Worm (Caenorhabditis elegans) whole organism, L2 larva: Measurements from ENCODE around the gene F44E5.5.
"Not testable (repeated sequence)": the region's sequence is repeated elsewhere in the genome, so short reads cannot be mapped to it uniquely, and the experiment has no call there.

Experiments used
- C34F6.9 ChIP-seq: fragments of 150-350 bp; optimal IDR thresholded peaks from 2 replicates; lab custom pipeline; 2014; ENCODE audit warnings: missing biosample characterization, missing genetic modification characterization
- F13H6.1 ChIP-seq: sonication (generic microtip); optimal IDR thresholded peaks from 2 replicates; lab custom pipeline; 2016; ENCODE audit warnings: missing genetic modification characterization, missing compliant biosample characterization
- R02D3.7 ChIP-seq: fragments of 150-350 bp; optimal IDR thresholded peaks from 2 replicates; lab custom pipeline; 2014; ENCODE audit warnings: missing biosample characterization, missing genetic modification characterization
- Y55F3AM.14 ChIP-seq: fragments of 200-800 bp; sonication (Bioruptor generic); optimal IDR thresholded peaks from 2 replicates; lab custom pipeline; 2018; ENCODE audit warnings: mild to moderate bottlenecking, missing genetic modification characterization, missing compliant biosample characterization
- blmp-1 ChIP-seq: sonication (generic microtip); optimal IDR thresholded peaks from 2 replicates; lab custom pipeline; 2017; ENCODE audit warnings: missing genetic modification characterization, mild to moderate bottlenecking, missing compliant biosample characterization, antibody characterized with exemption, moderate library complexity; ENCODE audit not compliant: insufficient read depth
- ceh-82 ChIP-seq: fragments of 150-350 bp; optimal IDR thresholded peaks from 2 replicates; lab custom pipeline; 2014; ENCODE audit warnings: missing biosample characterization, missing genetic modification characterization
- crh-2 ChIP-seq: sonication (generic microtip); optimal IDR thresholded peaks from 2 replicates; lab custom pipeline; 2017; ENCODE audit warnings: missing biosample characterization, missing genetic modification characterization
- egl-27 ChIP-seq: sonication (generic microtip); optimal IDR thresholded peaks from 3 replicates; lab custom pipeline; 2017; ENCODE audit warnings: missing biosample characterization, missing genetic modification reagents, missing genetic modification characterization
- fos-1 ChIP-seq: fragments of 150-350 bp; optimal IDR thresholded peaks from 2 replicates; lab custom pipeline; 2014; ENCODE audit warnings: missing biosample characterization, missing genetic modification characterization
- gmeb-1 ChIP-seq: fragments of 150-350 bp; optimal IDR thresholded peaks from 2 replicates; lab custom pipeline; 2014; ENCODE audit warnings: missing biosample characterization, missing genetic modification characterization
- lin-11 ChIP-seq: fragments of 150-350 bp; sonication (generic microtip); optimal IDR thresholded peaks from 2 replicates; lab custom pipeline; 2014; ENCODE audit warnings: missing biosample characterization, missing genetic modification characterization, inconsistent platforms, mixed read lengths
- lin-13 ChIP-seq: fragments of 150-350 bp; optimal IDR thresholded peaks from 2 replicates; lab custom pipeline; 2014; ENCODE audit warnings: missing biosample characterization, missing genetic modification reagents, missing genetic modification characterization
- lsy-2 ChIP-seq, 2 experiments: fragments of 150-350 bp in 1 of 2; sonication (generic microtip) in 1 of 2; optimal IDR thresholded peaks; 2 replicates each; lab custom pipeline; 2014 to 2017; ENCODE audit warnings: missing biosample characterization in 2 of 2, missing genetic modification characterization in 2 of 2
- mab-5 ChIP-seq: fragments of 150-350 bp; optimal IDR thresholded peaks from 2 replicates; lab custom pipeline; 2014; ENCODE audit warnings: missing biosample characterization, missing genetic modification characterization
- mdl-1 ChIP-seq, 2 experiments: fragments of 150-350 bp in 1 of 2; sonication (generic microtip) in 1 of 2; optimal IDR thresholded peaks; 2 replicates each; lab custom pipeline; 2017; ENCODE audit warnings: missing biosample characterization in 2 of 2, missing genetic modification characterization in 2 of 2
- nhr-10 ChIP-seq: sonication (generic microtip); optimal IDR thresholded peaks from 2 replicates; lab custom pipeline; 2017; ENCODE audit warnings: missing biosample characterization, missing genetic modification characterization
- nhr-129 ChIP-seq: fragments of 150-350 bp; optimal IDR thresholded peaks from 2 replicates; lab custom pipeline; 2014; ENCODE audit warnings: missing biosample characterization, missing genetic modification characterization
- nhr-21 ChIP-seq: fragments of 150-350 bp; optimal IDR thresholded peaks from 2 replicates; lab custom pipeline; 2014; ENCODE audit warnings: missing biosample characterization, missing genetic modification characterization
- nhr-237 ChIP-seq: fragments of 150-350 bp; optimal IDR thresholded peaks from 2 replicates; lab custom pipeline; 2014; ENCODE audit warnings: missing biosample characterization, missing genetic modification characterization
- nhr-25 ChIP-seq: fragments of 150-350 bp; sonication (generic microtip); optimal IDR thresholded peaks from 3 replicates; lab custom pipeline; 2014; ENCODE audit warnings: missing biosample characterization, missing genetic modification characterization
- nhr-6 ChIP-seq: fragments of 150-350 bp; optimal IDR thresholded peaks from 2 replicates; lab custom pipeline; 2014; ENCODE audit warnings: missing biosample characterization, missing genetic modification characterization
- nhr-77 ChIP-seq: fragments of 150-350 bp; optimal IDR thresholded peaks from 2 replicates; lab custom pipeline; 2014; ENCODE audit warnings: missing biosample characterization, missing genetic modification characterization
- sem-4 ChIP-seq: fragments of 150-350 bp; optimal IDR thresholded peaks from 2 replicates; lab custom pipeline; 2014; ENCODE audit warnings: missing biosample characterization, missing genetic modification reagents, missing genetic modification characterization
- sma-3 ChIP-seq: sonication (generic microtip); optimal IDR thresholded peaks from 2 replicates; lab custom pipeline; 2016; ENCODE audit warnings: missing genetic modification reagents, missing genetic modification characterization, missing compliant biosample characterization
- sma-9 ChIP-seq, 2 experiments: fragments of 150-350 bp in 1 of 2; sonication (generic microtip) in 1 of 2; optimal IDR thresholded peaks; 2 replicates each; lab custom pipeline; 2014 to 2016; ENCODE audit warnings: missing genetic modification characterization in 2 of 2, mild to moderate bottlenecking in 1 of 2, missing biosample characterization in 1 of 2, missing compliant biosample characterization in 1 of 2, missing genetic modification reagents in 1 of 2, moderate library complexity in 1 of 2
- snpc-4 ChIP-seq: fragments of 150-350 bp; optimal IDR thresholded peaks from 2 replicates; lab custom pipeline; 2014; ENCODE audit warnings: missing biosample characterization, missing genetic modification characterization
- unc-39 ChIP-seq: fragments of 150-350 bp; optimal IDR thresholded peaks from 2 replicates; lab custom pipeline; 2014; ENCODE audit warnings: missing biosample characterization, missing genetic modification characterization
- unc-55 ChIP-seq: fragments of 150-350 bp; sonication (generic microtip); optimal IDR thresholded peaks from 3 replicates; lab custom pipeline; 2014; ENCODE audit warnings: missing biosample characterization, missing genetic modification reagents, missing genetic modification characterization
- unc-62 ChIP-seq: fragments of 150-350 bp; optimal IDR thresholded peaks from 2 replicates; lab custom pipeline; 2014; ENCODE audit warnings: missing biosample characterization, missing genetic modification reagents, missing genetic modification characterization
- zag-1 ChIP-seq: fragments of 150-350 bp; optimal IDR thresholded peaks from 2 replicates; lab custom pipeline; 2014; ENCODE audit warnings: missing biosample characterization, missing genetic modification characterization
- ztf-1 ChIP-seq: fragments of 200-800 bp; sonication (Bioruptor generic); conservative IDR thresholded peaks from 2 replicates; pipeline ENCODE4 v1.3.6; 2022; ENCODE audit warnings: missing genetic modification characterization, missing compliant biosample characterization
- ztf-11 ChIP-seq: sonication (generic microtip); optimal IDR thresholded peaks from 2 replicates; lab custom pipeline; 2017; ENCODE audit warnings: missing biosample characterization, missing genetic modification characterization
- ztf-4 ChIP-seq: fragments of 150-350 bp; optimal IDR thresholded peaks from 2 replicates; lab custom pipeline; 2014; ENCODE audit warnings: missing biosample characterization, missing genetic modification characterization

Gene F44E5.5

ce11 chrII:11759277-11759676 is at the start of gene F44E5.5, which contains the start of gene F44E5.4:
TSS of gene F44E5.5 (plus strand) at chrII:11759662.
TSS of gene F44E5.4 (minus strand) at chrII:11759311.
- TF ChIP-seq lsy-2 (tag; optimal IDR thresholded peaks at IDR 0.05; lab: Kevin White, UChicago) (peak; percentile 84 to 88), C34F6.9 (tag; lab: Kevin White, UChicago) (peak; percentile 85), mdl-1 (tag; optimal IDR thresholded peaks at IDR 0.05; lab: Kevin White, UChicago) (peak in 1 of 2 experiments; percentile 29), R02D3.7 (tag; lab: Kevin White, UChicago) (peak; percentile 21), Y55F3AM.14 (peak; percentile 97), nhr-6 (tag; lab: Kevin White, UChicago) (peak; percentile 70), ceh-82 (tag; lab: Kevin White, UChicago) (peak; percentile 5), nhr-129 (peak; percentile 68), ztf-4 (peak; percentile 79), sem-4 (peak; percentile 79), crh-2 (tag; lab: Kevin White, UChicago) (peak; percentile 91), nhr-25 (tag; lab: Kevin White, UChicago) (peak; percentile 87), ztf-1 (GFP tag; lab: Robert Waterston, UW) (peak; percentile 98), fos-1 (tag; lab: Kevin White, UChicago) (peak; percentile 32), gmeb-1 (peak; percentile 76), sma-9 (GFP tag; optimal IDR thresholded peaks at IDR 0.05; lab: Kevin White, UChicago) (peak; percentile 84), unc-55 (GFP tag; lab: Kevin White, UChicago) (peak; percentile 58), unc-62 (GFP tag; lab: Kevin White, UChicago) (peak; percentile 18), egl-27 (peak; percentile 88), sma-3 (GFP tag; lab: Kevin White, UChicago) (peak; percentile 87), mab-5 (tag; lab: Kevin White, UChicago) (peak; percentile 26), ztf-11 (tag; lab: Kevin White, UChicago) (peak; percentile 54), lin-13 (GFP tag; lab: Kevin White, UChicago) (peak; percentile 89), unc-39 (peak; percentile 71), nhr-10 (peak; percentile 86), nhr-21 (peak; percentile 21), snpc-4 (tag; lab: Kevin White, UChicago) (peak; percentile 46), F13H6.1 (tag; lab: Kevin White, UChicago) (peak; percentile 89), lin-11 (tag; lab: Kevin White, UChicago) (peak; percentile 50)
- TF ChIP-seq sma-9 (tag; optimal IDR thresholded peaks at IDR 0.05; lab: Kevin White, UChicago), result not testable (repeated sequence)

- peak; percentile 30 for TF ChIP-seq blmp-1 (tag; lab: Kevin White, UChicago)
- TF ChIP-seq sma-3 (GFP tag; lab: Kevin White, UChicago), result no peak
Measured at ce11 chrII:11710771-11711170, 48.7 kb upstream of the F44E5.5 start.

ce11 chrII:11713569-11713968 is 45.9 kb upstream of the F44E5.5 start, which contains the start of gene F13D12.10:
TSS of gene F13D12.10 (plus strand) at chrII:11713799.
- TF ChIP-seq nhr-25 (tag; lab: Kevin White, UChicago) (no peak), nhr-237 (tag; lab: Kevin White, UChicago) (no peak), nhr-10 (no peak), zag-1 (peak; percentile 60), sma-9 (GFP tag; optimal IDR thresholded peaks at IDR 0.05; lab: Kevin White, UChicago) (peak; percentile 45), sma-9 (tag; optimal IDR thresholded peaks at IDR 0.05; lab: Kevin White, UChicago) (no peak), nhr-129 (peak; percentile 48), fos-1 (tag; lab: Kevin White, UChicago) (no peak), lsy-2 (tag; optimal IDR thresholded peaks at IDR 0.05; lab: Kevin White, UChicago) (peak in 1 of 2 experiments; percentile 14), nhr-21 (no peak), C34F6.9 (tag; lab: Kevin White, UChicago) (peak; percentile 17), F13H6.1 (tag; lab: Kevin White, UChicago) (peak; percentile 43)
- TF ChIP-seq, all 48 proteins: peak for 6

ce11 chrII:11714728-11715127 is 44.7 kb upstream of the F44E5.5 start:
- TF ChIP-seq ceh-82 (tag; lab: Kevin White, UChicago), result no peak
- TF ChIP-seq snpc-4 (tag; lab: Kevin White, UChicago), result peak; percentile 37
- TF ChIP-seq ztf-4, result no peak

- TF ChIP-seq nhr-77 (tag; lab: Kevin White, UChicago), result no peak
- peak in 1 of 2 experiments; percentile 38 for TF ChIP-seq lsy-2 (tag; optimal IDR thresholded peaks at IDR 0.05; lab: Kevin White, UChicago)
Measured at ce11 chrII:11719533-11719932, 39.9 kb upstream of the F44E5.5 start.
